Worm (Caenorhabditis elegans) whole organism, L3 larva: ENCODE results near the gene F18E3.10.

ENCODE experiments used
- ZK546.5 ChIP-seq: sonication (generic microtip); optimal IDR thresholded peaks from 2 replicates; lab custom pipeline; 2017; ENCODE audit warnings: missing biosample characterization, missing genetic modification characterization
- aly-2 ChIP-seq: fragments of 150-350 bp; optimal IDR thresholded peaks from 2 replicates; lab custom pipeline; 2014; ENCODE audit warnings: missing biosample characterization, missing genetic modification characterization
- ama-1 ChIP-seq: fragments of 150-350 bp; optimal IDR thresholded peaks from 2 replicates; lab custom pipeline; 2018
- ceh-16 ChIP-seq: sonication (generic microtip); optimal IDR thresholded peaks from 2 replicates; lab custom pipeline; 2017; ENCODE audit warnings: missing biosample characterization, missing genetic modification characterization
- ceh-28 ChIP-seq: fragments of 150-350 bp; optimal IDR thresholded peaks from 2 replicates; lab custom pipeline; 2014; ENCODE audit warnings: missing biosample characterization, missing genetic modification reagents, missing genetic modification characterization
- ceh-82 ChIP-seq: fragments of 150-350 bp; optimal IDR thresholded peaks from 2 replicates; lab custom pipeline; 2014; ENCODE audit warnings: missing biosample characterization, missing genetic modification characterization
- ceh-9 ChIP-seq: sonication (generic microtip); optimal IDR thresholded peaks from 2 replicates; lab custom pipeline; 2018; ENCODE audit warnings: missing biosample characterization, missing genetic modification characterization
- daf-12 ChIP-seq: fragments of 150-350 bp; optimal IDR thresholded peaks from 2 replicates; lab custom pipeline; 2014; ENCODE audit warnings: missing biosample characterization, missing genetic modification reagents, missing genetic modification characterization
- egl-27 ChIP-seq: sonication (generic microtip); optimal IDR thresholded peaks from 4 replicates; lab custom pipeline; 2017; ENCODE audit warnings: missing biosample characterization, missing genetic modification reagents, missing genetic modification characterization
- egl-5 ChIP-seq: fragments of 150-350 bp; optimal IDR thresholded peaks from 2 replicates; lab custom pipeline; 2017; ENCODE audit warnings: missing biosample characterization, missing genetic modification reagents, missing genetic modification characterization, inconsistent platforms
- elt-1 ChIP-seq: fragments of 150-350 bp; optimal IDR thresholded peaks from 2 replicates; lab custom pipeline; 2014; ENCODE audit warnings: missing biosample characterization, missing genetic modification characterization
- elt-2 ChIP-seq: sonication (generic microtip); optimal IDR thresholded peaks from 2 replicates; lab custom pipeline; 2016; ENCODE audit warnings: missing genetic modification reagents, mild to moderate bottlenecking, missing genetic modification characterization, missing compliant biosample characterization
- elt-3 ChIP-seq, 3 experiments: fragments of 150-350 bp in 1 of 3; sonication (generic microtip) in 2 of 3; optimal IDR thresholded peaks; 2 replicates in 2 of 3; 4 replicates in 1 of 3; lab custom pipeline; 2014 to 2017; ENCODE audit warnings: missing biosample characterization in 3 of 3, missing genetic modification characterization in 3 of 3
- eor-1 ChIP-seq, 2 experiments: fragments of 150-350 bp; optimal IDR thresholded peaks; 2 replicates each; lab custom pipeline; 2014 to 2018; ENCODE audit warnings: missing biosample characterization in 2 of 2, missing genetic modification characterization in 2 of 2
- fkh-10 ChIP-seq: sonication (generic microtip); optimal IDR thresholded peaks from 2 replicates; lab custom pipeline; 2017; ENCODE audit warnings: missing biosample characterization, missing genetic modification reagents, missing genetic modification characterization
- fkh-2 ChIP-seq: fragments of 150-350 bp; optimal IDR thresholded peaks from 2 replicates; lab custom pipeline; 2014; ENCODE audit warnings: missing biosample characterization, missing genetic modification reagents, missing genetic modification characterization
- fos-1 ChIP-seq: fragments of 150-350 bp; optimal IDR thresholded peaks from 2 replicates; lab custom pipeline; 2014; ENCODE audit warnings: missing biosample characterization, missing genetic modification characterization
- hmg-11 ChIP-seq: sonication (generic microtip); optimal IDR thresholded peaks from 2 replicates; lab custom pipeline; 2016; ENCODE audit warnings: missing genetic modification characterization, missing compliant biosample characterization
- jun-1 ChIP-seq: fragments of 150-350 bp; optimal IDR thresholded peaks from 2 replicates; lab custom pipeline; 2014; ENCODE audit warnings: missing biosample characterization, missing genetic modification reagents, missing genetic modification characterization
- lin-15B ChIP-seq: fragments of 150-350 bp; optimal IDR thresholded peaks from 2 replicates; lab custom pipeline; 2014; ENCODE audit warnings: missing biosample characterization, missing genetic modification characterization
- lin-39 ChIP-seq: fragments of 150-350 bp; optimal IDR thresholded peaks from 2 replicates; lab custom pipeline; 2018; ENCODE audit warnings: missing biosample characterization, missing genetic modification reagents, missing genetic modification characterization
- mdl-1 ChIP-seq: fragments of 150-350 bp; optimal IDR thresholded peaks from 2 replicates; lab custom pipeline; 2014; ENCODE audit warnings: missing biosample characterization, missing genetic modification characterization
- mml-1 ChIP-seq: fragments of 150-350 bp; sonication (generic microtip); optimal IDR thresholded peaks from 3 replicates; lab custom pipeline; 2014; ENCODE audit warnings: missing biosample characterization, missing genetic modification characterization
- nfya-1 ChIP-seq: sonication (generic microtip); optimal IDR thresholded peaks from 2 replicates; lab custom pipeline; 2017; ENCODE audit warnings: missing genetic modification characterization, mild to moderate bottlenecking, missing compliant biosample characterization, antibody characterized with exemption, moderate library complexity; ENCODE audit not compliant: insufficient read depth
- nhr-12 ChIP-seq: fragments of 150-350 bp; optimal IDR thresholded peaks from 2 replicates; lab custom pipeline; 2014; ENCODE audit warnings: missing biosample characterization, missing genetic modification characterization
- nhr-23 ChIP-seq: fragments of 150-350 bp; optimal IDR thresholded peaks from 2 replicates; lab custom pipeline; 2014; ENCODE audit warnings: missing biosample characterization, missing genetic modification reagents, missing genetic modification characterization
- nhr-237 ChIP-seq: fragments of 150-350 bp; optimal IDR thresholded peaks from 2 replicates; lab custom pipeline; 2014; ENCODE audit warnings: missing biosample characterization, missing genetic modification characterization
- nhr-25 ChIP-seq: sonication (generic microtip); optimal IDR thresholded peaks from 2 replicates; lab custom pipeline; 2017; ENCODE audit warnings: missing biosample characterization, missing genetic modification characterization
- nhr-28 ChIP-seq: fragments of 150-350 bp; optimal IDR thresholded peaks from 2 replicates; lab custom pipeline; 2014; ENCODE audit warnings: missing biosample characterization, missing genetic modification characterization
- nhr-43 ChIP-seq: sonication (generic microtip); optimal IDR thresholded peaks from 2 replicates; lab custom pipeline; 2016; ENCODE audit warnings: mild to moderate bottlenecking, missing genetic modification characterization, missing compliant biosample characterization; ENCODE audit not compliant: poor library complexity, severe bottlenecking
- nhr-67 ChIP-seq: fragments of 150-350 bp; optimal IDR thresholded peaks from 2 replicates; lab custom pipeline; 2014; ENCODE audit warnings: missing biosample characterization, missing genetic modification characterization
- nhr-76 ChIP-seq: fragments of 150-350 bp; sonication (generic microtip); optimal IDR thresholded peaks from 5 replicates; lab custom pipeline; 2014; ENCODE audit warnings: missing biosample characterization, missing genetic modification characterization
- pqm-1 ChIP-seq: fragments of 150-350 bp; optimal IDR thresholded peaks from 2 replicates; lab custom pipeline; 2017; ENCODE audit warnings: missing biosample characterization, missing genetic modification characterization, inconsistent platforms
- sea-2 ChIP-seq: fragments of 150-350 bp; sonication (generic microtip); optimal IDR thresholded peaks from 4 replicates; lab custom pipeline; 2014; ENCODE audit warnings: missing biosample characterization, missing genetic modification reagents, missing genetic modification characterization
- snpc-4 ChIP-seq: fragments of 150-350 bp; optimal IDR thresholded peaks from 2 replicates; lab custom pipeline; 2014; ENCODE audit warnings: missing biosample characterization, missing genetic modification characterization
- tbx-2 ChIP-seq: sonication (generic microtip); optimal IDR thresholded peaks from 2 replicates; lab custom pipeline; 2016; ENCODE audit warnings: mild to moderate bottlenecking, missing genetic modification characterization, missing compliant biosample characterization
- ztf-11 ChIP-seq: fragments of 150-350 bp; optimal IDR thresholded peaks from 2 replicates; lab custom pipeline; 2014; ENCODE audit warnings: missing biosample characterization, missing genetic modification characterization
- ztf-4 ChIP-seq: fragments of 150-350 bp; optimal IDR thresholded peaks from 2 replicates; lab custom pipeline; 2014; ENCODE audit warnings: missing biosample characterization, missing genetic modification characterization

Gene F18E3.10

DNA sequence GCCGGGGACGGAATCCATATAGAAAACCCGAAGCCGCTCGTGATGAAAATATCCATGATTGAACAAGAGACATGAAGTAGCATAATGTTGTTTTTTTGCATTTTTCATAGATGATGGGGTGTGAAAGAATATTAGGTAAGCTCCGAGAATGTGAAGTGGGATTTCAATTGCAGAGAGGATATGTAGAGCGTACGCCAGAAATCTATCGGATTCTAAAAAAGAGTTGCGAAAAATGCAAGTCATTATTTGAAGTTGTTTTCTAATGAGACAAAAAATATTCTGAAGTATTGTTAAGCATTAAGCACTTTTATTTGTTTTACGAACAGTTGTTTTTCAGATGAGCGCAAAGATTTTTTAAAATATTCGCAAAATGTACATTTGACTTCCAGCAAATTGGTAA, at the start of gene F18E3.10:
Gene F18E3.10, minus strand, starts transcription at position 101 of the 400 bp plus-strand sequence.
- TF ChIP-seq ceh-9 (tag; lab: Kevin White, UChicago) (no peak), tbx-2 (tag; lab: Kevin White, UChicago) (no peak), aly-2 (tag; lab: Kevin White, UChicago) (no peak), egl-27 (no peak), mdl-1 (no peak), fkh-2 (tag; lab: Kevin White, UChicago) (no peak), ceh-28 (tag; lab: Kevin White, UChicago) (no peak), jun-1 (tag; lab: Kevin White, UChicago) (no peak), nhr-237 (tag; lab: Kevin White, UChicago) (no peak), eor-1 (tag; optimal IDR thresholded peaks at IDR 0.05; lab: Kevin White, UChicago) (no peak), snpc-4 (tag; lab: Kevin White, UChicago) (no peak), nhr-43 (no peak), nhr-76 (no peak), elt-1 (tag; lab: Kevin White, UChicago) (no peak), lin-39 (tag; lab: Kevin White, UChicago) (no peak), lin-15B (no peak), hmg-11 (tag; lab: Kevin White, UChicago) (no peak), ztf-4 (tag; lab: Kevin White, UChicago) (no peak)
- TF ChIP-seq, all 47 proteins: peak for 0

DNA sequence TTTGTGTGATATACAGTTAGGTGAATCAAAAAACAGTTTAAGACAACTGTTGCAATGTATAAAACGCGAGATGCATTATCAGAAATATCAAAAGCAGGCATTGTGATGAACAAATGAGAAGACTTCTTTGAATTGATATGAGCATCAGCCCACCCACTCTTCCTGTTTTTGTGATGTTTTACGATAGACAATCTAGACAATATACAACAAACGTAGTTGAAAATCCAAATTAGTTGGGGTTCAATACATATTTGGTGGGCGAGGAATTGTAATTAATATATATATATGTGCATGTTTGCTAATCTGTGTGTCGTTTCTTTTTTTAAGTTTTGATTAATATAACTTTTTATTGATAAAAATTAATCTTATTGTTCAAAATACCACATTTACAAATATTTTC, 48.6 kb upstream of the F18E3.10 start, which contains the start of gene str-28:
Gene str-28, minus strand, starts transcription at position 101 of the 400 bp plus-strand sequence.
- no peak for TF ChIP-seq lin-39 (tag; lab: Kevin White, UChicago)
- TF ChIP-seq, all 47 proteins: peak for 0

DNA sequence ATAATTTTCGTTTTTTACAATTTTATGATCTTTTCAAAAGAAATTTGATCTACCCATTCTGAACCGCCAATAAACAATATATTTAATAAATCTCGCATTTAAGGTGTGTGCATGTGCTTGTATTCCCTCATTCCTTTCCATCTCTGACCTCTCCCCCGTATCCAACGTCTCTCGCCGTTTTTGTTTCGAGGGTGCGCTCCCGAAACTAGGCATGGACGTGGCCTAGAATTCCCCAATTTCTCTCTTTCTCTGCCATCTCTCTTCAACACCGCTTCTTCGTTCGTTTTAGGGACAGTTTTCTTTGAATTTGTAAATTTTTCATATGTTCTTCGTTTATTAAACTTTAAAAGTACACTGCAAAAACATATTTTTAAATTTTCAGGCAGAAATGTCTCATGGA, 41.3 kb upstream of the F18E3.10 start, which contains the start of gene F25E5.1:
Gene F25E5.1, plus strand, starts transcription at position 376 of the 400 bp plus-strand sequence.
- TF ChIP-seq ceh-9 (tag; lab: Kevin White, UChicago) (no peak), nhr-67 (tag; lab: Kevin White, UChicago) (no peak), nhr-12 (tag; lab: Kevin White, UChicago) (no peak), pqm-1 (tag; lab: Kevin White, UChicago) (peak; percentile 39), ceh-82 (tag; lab: Kevin White, UChicago) (no peak), nhr-43 (peak; percentile 57), elt-2 (tag; lab: Kevin White, UChicago) (peak; percentile 40), nfya-1 (tag; lab: Kevin White, UChicago) (peak; percentile 71), nhr-23 (tag; lab: Kevin White, UChicago) (no peak), ztf-11 (no peak), nhr-237 (tag; lab: Kevin White, UChicago) (no peak), ZK546.5 (tag; lab: Kevin White, UChicago) (no peak), nhr-76 (no peak), jun-1 (tag; lab: Kevin White, UChicago) (no peak), lin-15B (peak; percentile 77), daf-12 (tag; lab: Kevin White, UChicago) (no peak), mml-1 (no peak), hmg-11 (tag; lab: Kevin White, UChicago) (peak; percentile 80), elt-1 (tag; lab: Kevin White, UChicago) (no peak), eor-1 (tag; optimal IDR thresholded peaks at IDR 0.05; lab: Kevin White, UChicago) (no peak), mdl-1 (no peak), snpc-4 (tag; lab: Kevin White, UChicago) (peak; percentile 76), nhr-28 (tag; lab: Kevin White, UChicago) (no peak), nhr-25 (tag; lab: Kevin White, UChicago) (peak; percentile 65), fkh-2 (tag; lab: Kevin White, UChicago) (no peak), egl-5 (tag; lab: Kevin White, UChicago) (peak; percentile 50), sea-2 (GFP tag; lab: Kevin White, UChicago) (no peak), ama-1 (lab: Kevin White, UChicago) (no peak), fkh-10 (GFP tag; lab: Kevin White, UChicago) (no peak), ztf-4 (tag; lab: Kevin White, UChicago) (no peak), fos-1 (tag; lab: Kevin White, UChicago) (no peak), elt-3 (tag; optimal IDR thresholded peaks at IDR 0.05; lab: Kevin White, UChicago) (no peak), ceh-16 (no peak)
